ENCODE assay signal across 1 fruit fly cellular context in genomic region chr3R:21828040-21828526, dm6.
TF ChIP-seq lines count a peak whose summit lies in the region.

No protein-coding gene starts in this region.

TF ChIP-seq in whole organism, embryonic, 481 proteins besides CTCF, POLR2A, EP300 and RAD21 (continued from another document):
- peak; percentile 69 for TF ChIP-seq CG6254 (GFP tag; optimal IDR thresholded peaks at IDR 0.05; lab: Kevin White, UChicago)
- TF ChIP-seq jing (GFP tag; optimal IDR thresholded peaks at IDR 0.05; lab: Kevin White, UChicago) = peak; percentile 71
- no peak for TF ChIP-seq CG15479 (GFP tag; optimal IDR thresholded peaks at IDR 0.05; lab: Kevin White, UChicago)
- TF ChIP-seq CG12744 (GFP tag; optimal IDR thresholded peaks at IDR 0.05; lab: Kevin White, UChicago) = peak; percentile 29
- peak; percentile 74 for TF ChIP-seq abd-A (tag; optimal IDR thresholded peaks at IDR 0.05; lab: Kevin White, UChicago)
- no peak for TF ChIP-seq Opbp (GFP tag; IDR thresholded peaks at IDR 0.05; lab: Robert Waterston, UW; ENCODE audit: partially characterized antibody)
- no peak for TF ChIP-seq Tbp (GFP tag; optimal IDR thresholded peaks at IDR 0.05; lab: Kevin White, UChicago)
- peak; percentile 75 for TF ChIP-seq Xbp1 (GFP tag; optimal IDR thresholded peaks at IDR 0.05; lab: Kevin White, UChicago)
- no peak for TF ChIP-seq unc-4 (GFP tag; IDR thresholded peaks at IDR 0.05; lab: Robert Waterston, UW; ENCODE audit: partially characterized antibody)
- TF ChIP-seq Atf3 (GFP tag; optimal IDR thresholded peaks at IDR 0.05; lab: Kevin White, UChicago) = peak; percentile 81
- TF ChIP-seq NC2α (GFP tag; optimal IDR thresholded peaks at IDR 0.05; lab: Kevin White, UChicago) = peak; percentile 77
- peak; percentile 82 for TF ChIP-seq chn (GFP tag; optimal IDR thresholded peaks at IDR 0.05; lab: Kevin White, UChicago)
- peak; percentile 60 for TF ChIP-seq ttk (GFP tag; IDR thresholded peaks at IDR 0.05; lab: Robert Waterston, UW)
- TF ChIP-seq crc (GFP tag; optimal IDR thresholded peaks at IDR 0.05; lab: Kevin White, UChicago) = peak; percentile 57
- TF ChIP-seq dm (GFP tag; optimal IDR thresholded peaks at IDR 0.05; lab: Kevin White, UChicago) = peak; percentile 47
- peak; percentile 32; the same call in 1 of the 2 replicates for TF ChIP-seq slbo (GFP tag; IDR thresholded peaks at IDR 0.05; lab: Robert Waterston, UW)
- no peak for TF ChIP-seq CG42726 (GFP tag; IDR thresholded peaks at IDR 0.05; lab: Robert Waterston, UW; ENCODE audit: partially characterized antibody)
- TF ChIP-seq dati (GFP tag; IDR thresholded peaks at IDR 0.05; lab: Robert Waterston, UW) = no peak; the same call in 1 of the 2 replicates
- TF ChIP-seq fd102C (GFP tag; optimal IDR thresholded peaks at IDR 0.05; lab: Kevin White, UChicago) = no peak
- peak; percentile 52 for TF ChIP-seq CG6813 (GFP tag; optimal IDR thresholded peaks at IDR 0.05; lab: Kevin White, UChicago)
- TF ChIP-seq ab (GFP tag; optimal IDR thresholded peaks at IDR 0.05; lab: Kevin White, UChicago) = peak; percentile 53
- peak; percentile 84 for TF ChIP-seq CG10959 (GFP tag; IDR thresholded peaks at IDR 0.05; lab: Robert Waterston, UW)
- no peak for TF ChIP-seq sc (optimal IDR thresholded peaks at IDR 0.05; lab: Kevin White, UChicago)
- TF ChIP-seq sc (GFP tag; optimal IDR thresholded peaks at IDR 0.05; lab: Kevin White, UChicago) = peak; percentile 78
- peak; percentile 83 for TF ChIP-seq Awh (GFP tag; IDR thresholded peaks at IDR 0.05; lab: Robert Waterston, UW)
- peak; percentile 71 for TF ChIP-seq CG2875 (GFP tag; optimal IDR thresholded peaks at IDR 0.05; lab: Kevin White, UChicago)
- TF ChIP-seq Ada2b (GFP tag; IDR thresholded peaks at IDR 0.05; lab: Robert Waterston, UW) = peak; percentile 41
- TF ChIP-seq ssp (GFP tag; IDR thresholded peaks at IDR 0.05; lab: Robert Waterston, UW) = peak; percentile 81
- TF ChIP-seq lov (optimal IDR thresholded peaks at IDR 0.05; lab: Kevin White, UChicago) = no peak
- peak; percentile 83; the same call in 2 of the 3 replicates for TF ChIP-seq lov (GFP tag; IDR thresholded peaks at IDR 0.05; lab: Robert Waterston, UW)
- peak; percentile 74 for TF ChIP-seq ATbp (GFP tag; optimal IDR thresholded peaks at IDR 0.05; lab: Kevin White, UChicago)
- TF ChIP-seq H2.0 (GFP tag; IDR thresholded peaks at IDR 0.05; lab: Robert Waterston, UW) = peak; percentile 78
- TF ChIP-seq CG3847 (GFP tag; IDR thresholded peaks at IDR 0.05; lab: Robert Waterston, UW) = peak; percentile 63
- TF ChIP-seq NC2β (GFP tag; optimal IDR thresholded peaks at IDR 0.05; lab: Kevin White, UChicago) = peak; percentile 85
- peak; percentile 27; the same call in 1 of the 2 replicates for TF ChIP-seq Rfx (GFP tag; IDR thresholded peaks at IDR 0.05; lab: Robert Waterston, UW)
- TF ChIP-seq btn (GFP tag; optimal IDR thresholded peaks at IDR 0.05; lab: Kevin White, UChicago) = peak; percentile 82
- TF ChIP-seq CG8388 (GFP tag; optimal IDR thresholded peaks at IDR 0.05; lab: Kevin White, UChicago) = peak; percentile 83
- TF ChIP-seq CG8944 (GFP tag; optimal IDR thresholded peaks at IDR 0.05; lab: Kevin White, UChicago) = peak; percentile 81
- TF ChIP-seq CG17328 (GFP tag; IDR thresholded peaks at IDR 0.05; lab: Robert Waterston, UW) = peak; percentile 91
- peak; percentile 71 for TF ChIP-seq Atf-2 (GFP tag; optimal IDR thresholded peaks at IDR 0.05; lab: Kevin White, UChicago)
- TF ChIP-seq CG10565 (GFP tag; optimal IDR thresholded peaks at IDR 0.05; lab: Kevin White, UChicago) = peak; percentile 37
- TF ChIP-seq odd (GFP tag; optimal IDR thresholded peaks at IDR 0.05; lab: Kevin White, UChicago) = no peak
- peak; percentile 74 for TF ChIP-seq CG4707 (GFP tag; optimal IDR thresholded peaks at IDR 0.05; lab: Kevin White, UChicago)
- 0 out of 3 replicates have a peak, but pooled peaks have one; percentile 12 for TF ChIP-seq CG16813 (GFP tag; IDR thresholded peaks at IDR 0.05; lab: Robert Waterston, UW; ENCODE audit: partially characterized antibody)
- TF ChIP-seq Lim3 (GFP tag; IDR thresholded peaks at IDR 0.05; lab: Robert Waterston, UW) = 0 out of 2 replicates have a peak, but pooled peaks have one; percentile 23
- no peak for TF ChIP-seq pfk (GFP tag; optimal IDR thresholded peaks at IDR 0.05; lab: Kevin White, UChicago)
- peak; percentile 40 for TF ChIP-seq CG14965 (GFP tag; optimal IDR thresholded peaks at IDR 0.05; lab: Kevin White, UChicago; ENCODE audit: borderline replicate concordance)
- TF ChIP-seq kni (GFP tag; optimal IDR thresholded peaks at IDR 0.05; lab: Kevin White, UChicago) = peak; percentile 87
- TF ChIP-seq CG12942 (GFP tag; optimal IDR thresholded peaks at IDR 0.05; lab: Kevin White, UChicago) = peak; percentile 58
- no peak for TF ChIP-seq CG12071 (GFP tag; optimal IDR thresholded peaks at IDR 0.05; lab: Kevin White, UChicago)
- no peak for TF ChIP-seq vnd (GFP tag; IDR thresholded peaks at IDR 0.05; lab: Robert Waterston, UW; ENCODE audit: partially characterized antibody)
- no peak for TF ChIP-seq hkb (optimal IDR thresholded peaks at IDR 0.05; lab: Kevin White, UChicago)
- TF ChIP-seq hkb (GFP tag; IDR thresholded peaks at IDR 0.05; lab: Robert Waterston, UW) = peak; percentile 67
- TF ChIP-seq dimm (GFP tag; IDR thresholded peaks at IDR 0.05; lab: Robert Waterston, UW) = peak; percentile 53
- TF ChIP-seq CG10209 (GFP tag; optimal IDR thresholded peaks at IDR 0.05; lab: Kevin White, UChicago) = peak; percentile 65
- TF ChIP-seq Bdp1 (GFP tag; optimal IDR thresholded peaks at IDR 0.05; lab: Kevin White, UChicago) = peak; percentile 56
- no peak for TF ChIP-seq yki (optimal IDR thresholded peaks at IDR 0.05; lab: Kevin White, UChicago)
- TF ChIP-seq Asciz (GFP tag; optimal IDR thresholded peaks at IDR 0.05; lab: Kevin White, UChicago) = peak; percentile 60
- TF ChIP-seq hth (optimal IDR thresholded peaks at IDR 0.05; lab: Kevin White, UChicago) = no peak
TF ChIP-seq in whole organism, embryonic: peak in this region for 296.
